Worm (Caenorhabditis elegans) whole organism, L1 larva: ENCODE measurements around the gene ZK1236.5.

ENCODE experiments used
- C04F5.9 ChIP-seq: sonication (generic microtip); optimal IDR thresholded peaks from 2 replicates; lab custom pipeline; 2016; ENCODE audit warnings: missing genetic modification characterization, missing compliant biosample characterization
- C34B4.2 ChIP-seq: sonication (generic microtip); optimal IDR thresholded peaks from 2 replicates; lab custom pipeline; 2017; ENCODE audit warnings: mild to moderate bottlenecking, missing genetic modification characterization, missing compliant biosample characterization
- aha-1 ChIP-seq: fragments of 150-350 bp; optimal IDR thresholded peaks from 2 replicates; lab custom pipeline; 2014; ENCODE audit warnings: missing biosample characterization, missing genetic modification characterization
- alr-1 ChIP-seq: fragments of 200-800 bp; sonication (Bioruptor generic); optimal IDR thresholded peaks from 2 replicates; lab custom pipeline; 2018; ENCODE audit warnings: borderline replicate concordance, mild to moderate bottlenecking, missing genetic modification characterization, missing compliant biosample characterization
- aly-2 ChIP-seq: fragments of 150-350 bp; optimal IDR thresholded peaks from 2 replicates; lab custom pipeline; 2014; ENCODE audit warnings: missing biosample characterization, missing genetic modification characterization
- ama-1 ChIP-seq: fragments of 150-350 bp; optimal IDR thresholded peaks from 2 replicates; lab custom pipeline; 2014
- ceh-63 ChIP-seq: fragments of 200-800 bp; sonication (Bioruptor generic); optimal IDR thresholded peaks from 2 replicates; lab custom pipeline; 2018; ENCODE audit warnings: mild to moderate bottlenecking, missing genetic modification characterization, missing compliant biosample characterization
- ceh-82 ChIP-seq, 3 experiments: fragments of 150-350 bp in 1 of 3; sonication (generic microtip) in 2 of 3; optimal IDR thresholded peaks; 2 replicates each; lab custom pipeline; 2014 to 2017; ENCODE audit warnings: missing biosample characterization in 3 of 3, missing genetic modification characterization in 3 of 3
- ceh-88 ChIP-seq: fragments of 200-800 bp; sonication (Bioruptor generic); IDR thresholded peaks from 2 replicates; pipeline ENCODE4 v1.3.6; 2022; ENCODE audit warnings: missing genetic modification characterization, missing compliant biosample characterization
- ces-1 ChIP-seq: fragments of 150-350 bp; optimal IDR thresholded peaks from 2 replicates; lab custom pipeline; 2014; ENCODE audit warnings: missing biosample characterization, missing genetic modification reagents, missing genetic modification characterization
- dpl-1 ChIP-seq, 3 experiments: fragments of 150-350 bp in 2 of 3; sonication (generic microtip) in 1 of 3; optimal IDR thresholded peaks; 2 replicates each; lab custom pipeline; 2014 to 2017; ENCODE audit warnings: missing biosample characterization in 3 of 3, missing genetic modification characterization in 3 of 3, missing genetic modification reagents in 3 of 3
- efl-1 ChIP-seq, 4 experiments: fragments of 150-350 bp; optimal IDR thresholded peaks in 3 of 4; peaks in 1 of 4; 1 replicate in 1 of 4; 2 replicates in 3 of 4; lab custom pipeline; 2014; ENCODE audit warnings: missing biosample characterization in 2 of 4, missing genetic modification characterization in 2 of 4, missing genetic modification reagents in 2 of 4
- egl-13 ChIP-seq: sonication (generic microtip); optimal IDR thresholded peaks from 2 replicates; lab custom pipeline; 2016; ENCODE audit warnings: missing genotype, missing genetic modification reagents, missing genetic modification characterization, missing compliant biosample characterization
- egl-27 ChIP-seq, 2 experiments: fragments of 150-350 bp in 1 of 2; sonication (generic microtip); optimal IDR thresholded peaks; 3 replicates each; lab custom pipeline; 2017 to 2018; ENCODE audit warnings: missing biosample characterization in 2 of 2, missing genetic modification characterization in 2 of 2, missing genetic modification reagents in 2 of 2
- elt-2 ChIP-seq: sonication (generic microtip); optimal IDR thresholded peaks from 2 replicates; lab custom pipeline; 2016; ENCODE audit warnings: missing genetic modification characterization, mild to moderate bottlenecking, inconsistent platforms, missing compliant biosample characterization, missing genetic modification reagents
- fkh-4 ChIP-seq: sonication (generic microtip); optimal IDR thresholded peaks from 2 replicates; lab custom pipeline; 2016; ENCODE audit warnings: missing compliant biosample characterization, missing genetic modification characterization, borderline replicate concordance
- fos-1 ChIP-seq: fragments of 150-350 bp; optimal IDR thresholded peaks from 2 replicates; lab custom pipeline; 2014; ENCODE audit warnings: missing biosample characterization, missing genetic modification characterization
- hpl-2 ChIP-seq: fragments of 150-350 bp; optimal IDR thresholded peaks from 2 replicates; lab custom pipeline; 2014; ENCODE audit warnings: missing biosample characterization, missing genetic modification reagents, missing genetic modification characterization
- jun-1 ChIP-seq: fragments of 150-350 bp; optimal IDR thresholded peaks from 2 replicates; lab custom pipeline; 2014; ENCODE audit warnings: missing biosample characterization, missing genetic modification reagents, missing genetic modification characterization
- lin-14 ChIP-seq: fragments of 200-800 bp; sonication (Bioruptor generic); optimal IDR thresholded peaks from 2 replicates; lab custom pipeline; 2018; ENCODE audit warnings: mild to moderate bottlenecking, missing genetic modification characterization, moderate library complexity, missing compliant biosample characterization
- lin-15B ChIP-seq: fragments of 150-350 bp; sonication (generic microtip); optimal IDR thresholded peaks from 3 replicates; lab custom pipeline; 2014; ENCODE audit warnings: missing biosample characterization, missing genetic modification characterization
- lin-35 ChIP-seq, 2 experiments: fragments of 150-350 bp; optimal IDR thresholded peaks; 2 replicates each; lab custom pipeline; 2014; ENCODE audit warnings: missing biosample characterization in 2 of 2, missing genetic modification characterization in 2 of 2, missing genetic modification reagents in 2 of 2
- lin-39 ChIP-seq: fragments of 150-350 bp; optimal IDR thresholded peaks from 2 replicates; lab custom pipeline; 2014; ENCODE audit warnings: missing biosample characterization, missing genetic modification reagents, missing genetic modification characterization
- lir-3 ChIP-seq: sonication (generic microtip); optimal IDR thresholded peaks from 2 replicates; lab custom pipeline; 2016; ENCODE audit warnings: mild to moderate bottlenecking, missing genetic modification characterization, moderate library complexity, missing compliant biosample characterization; ENCODE audit not compliant: poor library complexity
- mab-9 ChIP-seq: fragments of 200-800 bp; sonication (Bioruptor generic); IDR thresholded peaks from 2 replicates; pipeline ENCODE4 v1.3.6; 2022; ENCODE audit warnings: missing genetic modification reagents, missing genetic modification characterization, missing compliant biosample characterization
- mdl-1 ChIP-seq, 2 experiments: fragments of 150-350 bp; optimal IDR thresholded peaks; 2 replicates each; lab custom pipeline; 2014 to 2017; ENCODE audit warnings: missing biosample characterization in 2 of 2, missing genetic modification characterization in 2 of 2, inconsistent platforms in 1 of 2
- mef-2 ChIP-seq: fragments of 150-350 bp; optimal IDR thresholded peaks from 2 replicates; lab custom pipeline; 2014; ENCODE audit warnings: missing biosample characterization, missing genetic modification characterization
- mep-1 ChIP-seq: fragments of 150-350 bp; optimal IDR thresholded peaks from 2 replicates; lab custom pipeline; 2014; ENCODE audit warnings: missing biosample characterization, missing genetic modification characterization
- nhr-19 ChIP-seq: fragments of 200-800 bp; sonication (Bioruptor generic); conservative IDR thresholded peaks from 2 replicates; pipeline ENCODE4 v1.3.6; 2022; ENCODE audit warnings: missing genetic modification characterization, missing compliant biosample characterization
- nhr-20 ChIP-seq: sonication (generic microtip); optimal IDR thresholded peaks from 2 replicates; lab custom pipeline; 2016; ENCODE audit warnings: mild to moderate bottlenecking, missing genetic modification characterization, missing compliant biosample characterization
- nhr-237 ChIP-seq: fragments of 150-350 bp; optimal IDR thresholded peaks from 2 replicates; lab custom pipeline; 2014; ENCODE audit warnings: missing biosample characterization, missing genetic modification characterization
- nhr-28 ChIP-seq: fragments of 150-350 bp; optimal IDR thresholded peaks from 2 replicates; lab custom pipeline; 2014; ENCODE audit warnings: missing biosample characterization, missing genetic modification characterization
- nhr-47 ChIP-seq: sonication (generic microtip); optimal IDR thresholded peaks from 2 replicates; lab custom pipeline; 2016; ENCODE audit warnings: mild to moderate bottlenecking, missing genetic modification characterization, moderate library complexity, missing compliant biosample characterization
- nhr-71 ChIP-seq: sonication (generic microtip); optimal IDR thresholded peaks from 2 replicates; lab custom pipeline; 2016; ENCODE audit warnings: mild to moderate bottlenecking, missing genetic modification characterization, moderate library complexity, missing compliant biosample characterization
- nhr-85 ChIP-seq: sonication (generic microtip); peaks from one replicate; lab custom pipeline; 2016; ENCODE audit warnings: missing genetic modification characterization, inconsistent platforms, missing compliant biosample characterization
- pqm-1 ChIP-seq: sonication (generic microtip); optimal IDR thresholded peaks from 3 replicates; lab custom pipeline; 2017; ENCODE audit warnings: missing biosample characterization, missing genetic modification characterization
- sox-4 ChIP-seq: sonication (generic microtip); optimal IDR thresholded peaks from 2 replicates; lab custom pipeline; 2016; ENCODE audit warnings: missing genetic modification characterization, missing compliant biosample characterization
- sptf-1 ChIP-seq: fragments of 150-350 bp; optimal IDR thresholded peaks from 2 replicates; lab custom pipeline; 2014; ENCODE audit warnings: missing biosample characterization, missing genetic modification characterization
- swsn-7 ChIP-seq: sonication (generic microtip); optimal IDR thresholded peaks from 2 replicates; lab custom pipeline; 2016; ENCODE audit warnings: missing genetic modification characterization, missing compliant biosample characterization
- tlp-1 ChIP-seq: fragments of 150-350 bp; optimal IDR thresholded peaks from 2 replicates; lab custom pipeline; 2014; ENCODE audit warnings: missing biosample characterization, missing genetic modification characterization
- unc-30 ChIP-seq: sonication (generic microtip); optimal IDR thresholded peaks from 2 replicates; lab custom pipeline; 2017; ENCODE audit warnings: missing biosample characterization, missing genetic modification characterization
- unc-62 ChIP-seq: fragments of 150-350 bp; optimal IDR thresholded peaks from 2 replicates; lab custom pipeline; 2014; ENCODE audit warnings: missing biosample characterization, missing genetic modification reagents, missing genetic modification characterization
- zag-1 ChIP-seq: fragments of 150-350 bp; optimal IDR thresholded peaks from 2 replicates; lab custom pipeline; 2014; ENCODE audit warnings: missing biosample characterization, missing genetic modification characterization
- ztf-4 ChIP-seq: fragments of 150-350 bp; optimal IDR thresholded peaks from 2 replicates; lab custom pipeline; 2014; ENCODE audit warnings: missing biosample characterization, missing genetic modification characterization

Gene ZK1236.5

DNA sequence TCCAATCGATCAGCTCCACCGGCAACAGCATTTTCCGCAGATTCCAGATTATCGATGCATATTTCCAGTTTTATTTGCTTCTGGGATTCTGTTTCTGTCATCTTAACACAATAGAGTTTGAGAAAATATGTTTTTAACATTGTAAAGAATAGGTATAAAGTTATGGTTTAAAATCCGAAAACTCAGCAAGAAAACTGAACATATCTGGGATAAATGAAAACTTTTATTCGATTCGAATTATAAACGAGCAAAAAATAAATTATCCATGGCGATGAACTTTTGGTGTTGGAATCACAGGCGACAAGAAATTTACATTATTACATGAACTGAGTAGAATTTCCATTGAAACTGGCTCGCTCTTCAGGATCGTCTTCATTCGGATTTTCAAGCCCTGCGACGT is 28.5 kb downstream of the ZK1236.5 start, which contains the start of gene cutc-1:
Gene cutc-1, minus strand, starts transcription at position 101 of the 400 bp plus-strand sequence.
- TF ChIP-seq swsn-7 (tag; lab: Kevin White, UChicago) (no peak), unc-30 (tag; lab: Kevin White, UChicago) (no peak), ceh-88 (GFP tag; lab: Robert Waterston, UW) (no peak), unc-62 (GFP tag; lab: Kevin White, UChicago) (no peak), aha-1 (tag; lab: Kevin White, UChicago) (no peak), nhr-28 (tag; lab: Kevin White, UChicago) (no peak), egl-13 (no peak), nhr-19 (GFP tag; lab: Robert Waterston, UW) (no peak), ama-1 (lab: Kevin White, UChicago) (no peak), lin-39 (tag; lab: Kevin White, UChicago) (no peak), ceh-63 (GFP tag; lab: Kevin White, UChicago) (no peak), fkh-4 (no peak), hpl-2 (GFP tag; lab: Kevin White, UChicago) (no peak), alr-1 (no peak)
- TF ChIP-seq, all 84 proteins: peak for 0

DNA sequence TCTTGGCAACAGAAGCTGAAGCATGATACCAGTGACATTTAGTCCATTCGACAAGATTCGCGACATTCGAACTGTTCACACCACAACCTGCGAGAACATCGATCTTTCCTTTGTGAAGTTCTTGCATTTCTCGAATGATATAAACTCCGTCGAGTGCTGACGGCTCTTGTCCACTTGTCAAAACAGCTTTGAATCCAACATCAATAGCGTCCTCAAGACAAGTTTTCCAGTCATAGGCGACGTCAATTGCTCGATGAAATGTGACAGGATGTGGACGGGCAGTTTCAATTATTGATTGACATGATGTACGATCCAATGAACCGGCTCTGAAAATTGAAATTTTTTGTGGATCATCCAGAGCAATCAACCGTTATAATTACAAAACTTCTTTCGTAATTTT is 29.4 kb downstream of the ZK1236.5 start:
- no peak for TF ChIP-seq nhr-237 (tag; lab: Kevin White, UChicago)
- TF ChIP-seq aly-2: no peak
- no peak for TF ChIP-seq mdl-1 (tag; optimal IDR thresholded peaks at IDR 0.05; lab: Kevin White, UChicago)
- no peak for TF ChIP-seq mep-1 (tag; lab: Kevin White, UChicago)
- TF ChIP-seq C34B4.2: no peak
- TF ChIP-seq tlp-1: no peak
- TF ChIP-seq sox-4 (tag; lab: Kevin White, UChicago): no peak
- TF ChIP-seq jun-1: no peak
- no peak for TF ChIP-seq ces-1
- no peak for TF ChIP-seq nhr-28 (tag; lab: Kevin White, UChicago)
- no peak for TF ChIP-seq mab-9
- no peak for TF ChIP-seq lin-14 (GFP tag; lab: Kevin White, UChicago)
- no peak for TF ChIP-seq nhr-47 (tag; lab: Kevin White, UChicago)
- TF ChIP-seq egl-27 (tag; optimal IDR thresholded peaks at IDR 0.05; lab: Kevin White, UChicago): no peak
- TF ChIP-seq dpl-1 (GFP tag; optimal IDR thresholded peaks at IDR 0.05; lab: Kevin White, UChicago): no peak
- no peak for TF ChIP-seq ztf-4
- TF ChIP-seq zag-1: no peak

- TF ChIP-seq sptf-1 (tag; lab: Kevin White, UChicago) (no peak), unc-62 (GFP tag; lab: Kevin White, UChicago) (no peak), lin-15B (no peak), lir-3 (tag; lab: Kevin White, UChicago) (no peak), ama-1 (lab: Kevin White, UChicago) (no peak), mef-2 (tag; lab: Kevin White, UChicago) (no peak), nhr-85 (tag; lab: Kevin White, UChicago) (no peak), jun-1 (no peak)
Measured at ce11 chrIII:8401887-8402286, 30.1 kb downstream of the ZK1236.5 start, which contains the start of gene lap-1. lap-1 (minus strand) TSS chrIII:8401928.

DNA sequence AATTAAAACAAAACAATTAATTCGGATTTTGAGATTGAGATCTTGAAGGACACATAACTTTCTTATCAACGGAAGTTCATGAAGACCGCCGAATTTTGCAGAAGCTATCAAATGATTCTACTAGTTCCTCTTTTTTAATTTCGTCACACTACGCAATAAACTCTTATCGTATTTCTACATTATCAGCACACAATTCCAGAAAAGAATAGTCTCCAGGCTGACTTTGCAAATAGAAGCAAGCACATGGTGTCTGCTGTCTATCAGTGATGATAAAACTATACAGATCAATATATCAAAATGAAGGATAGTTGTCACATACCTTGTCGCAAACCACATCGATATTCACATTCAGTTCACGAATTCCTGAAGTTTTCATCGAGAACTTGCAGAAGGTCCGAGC is 31.5 kb downstream of the ZK1236.5 start:
- peak in 1 of 2 experiments; percentile 23 for TF ChIP-seq mdl-1 (tag; optimal IDR thresholded peaks at IDR 0.05; lab: Kevin White, UChicago)
- no peak for TF ChIP-seq efl-1 (optimal IDR thresholded peaks at IDR 0.05; lab: Kevin White, UChicago)
- peak in 1 of 2 experiments; percentile 78 for TF ChIP-seq efl-1 (GFP tag; optimal IDR thresholded peaks at IDR 0.05 in 1 of 2; lab: Kevin White, UChicago)
- TF ChIP-seq fos-1 (tag; lab: Kevin White, UChicago): no peak
- TF ChIP-seq alr-1: no peak
- TF ChIP-seq nhr-71 (tag; lab: Kevin White, UChicago): peak; percentile 11
- peak; percentile 79 for TF ChIP-seq tlp-1
- no peak for TF ChIP-seq lin-35 (GFP tag; optimal IDR thresholded peaks at IDR 0.05; lab: Kevin White, UChicago)
- peak; percentile 26 for TF ChIP-seq nhr-20 (tag; lab: Kevin White, UChicago)
- peak; percentile 97 for TF ChIP-seq elt-2 (tag; lab: Kevin White, UChicago)
- TF ChIP-seq pqm-1 (tag; lab: Kevin White, UChicago): peak; percentile 97
- TF ChIP-seq lin-14 (GFP tag; lab: Kevin White, UChicago): peak; percentile 7
- TF ChIP-seq ceh-82 (tag; optimal IDR thresholded peaks at IDR 0.05; lab: Kevin White, UChicago): no peak
- TF ChIP-seq jun-1: peak; percentile 44
- no peak for TF ChIP-seq C04F5.9
